Worm (Caenorhabditis elegans) whole organism, late embryonic: ENCODE data around the gene F53A9.1.

Experiments
- ceh-9 ChIP-seq: sonication (generic microtip); optimal IDR thresholded peaks from 2 replicates; lab custom pipeline; 2016; ENCODE audit warnings: mild to moderate bottlenecking, missing genetic modification characterization, inconsistent platforms, missing compliant biosample characterization
- dve-1 ChIP-seq: sonication (generic microtip); optimal IDR thresholded peaks from 2 replicates; lab custom pipeline; 2017; ENCODE audit warnings: antibody characterized with exemption, mild to moderate bottlenecking, missing genetic modification characterization, missing compliant biosample characterization
- pha-4 ChIP-seq: fragments of 150-350 bp; optimal IDR thresholded peaks from 2 replicates; lab custom pipeline; 2018; ENCODE audit warnings: missing biosample characterization, missing genetic modification reagents, missing genetic modification characterization
- pqm-1 ChIP-seq: sonication (generic microtip); optimal IDR thresholded peaks from 2 replicates; lab custom pipeline; 2016; ENCODE audit warnings: missing genetic modification characterization, missing compliant biosample characterization

DNA sequence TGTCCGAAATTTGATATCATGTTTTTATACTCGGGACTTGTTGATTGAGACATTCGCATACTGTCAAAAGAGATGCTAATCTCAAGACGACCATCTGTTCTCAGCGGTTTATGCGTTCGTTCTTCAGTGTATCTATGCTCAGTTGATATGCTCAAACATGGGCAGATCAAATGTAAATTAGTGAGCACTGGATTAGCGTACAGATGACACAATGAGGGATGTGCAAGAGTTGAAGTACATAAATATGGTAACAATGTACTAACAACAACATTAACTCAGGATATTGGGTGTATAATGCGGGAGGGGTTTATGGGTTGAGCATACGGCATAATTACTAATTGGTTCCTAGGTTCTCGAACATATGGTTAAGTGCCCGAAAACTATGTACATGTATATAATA lies 48.9 kb upstream of the F53A9.1 start:
- TF ChIP-seq pha-4 (tag; lab: Kevin White, UChicago) (no peak), pqm-1 (no peak), dve-1 (tag; lab: Kevin White, UChicago) (no peak), ceh-9 (tag; lab: Kevin White, UChicago) (no peak)
